Fruit fly (Drosophila melanogaster): ENCODE results near the gene CG2841.

dm6 chrX:2365405-2365804 lies 751 bp downstream of the CG2841 start:
- TF ChIP-seq CTCF (optimal IDR thresholded peaks at IDR 0.05), result no peak
- TF ChIP-seq CG8478 (optimal IDR thresholded peaks at IDR 0.05), result no peak
